Worm (Caenorhabditis elegans) whole organism, L4 larva: ENCODE measurements around the gene T12E12.6.

ENCODE experiments used
- F10B5.3 ChIP-seq: sonication (generic microtip); optimal IDR thresholded peaks from 2 replicates; lab custom pipeline; 2016; ENCODE audit warnings: mild to moderate bottlenecking, missing genetic modification characterization, missing compliant biosample characterization
- F44E2.7 ChIP-seq: fragments of 200-800 bp; sonication (Bioruptor generic); IDR thresholded peaks from 2 replicates; pipeline ENCODE4 v2.1.2; 2022; ENCODE audit warnings: missing genetic modification characterization, missing compliant biosample characterization
- F49E8.2 ChIP-seq: sonication (generic microtip); optimal IDR thresholded peaks from 2 replicates; lab custom pipeline; 2016; ENCODE audit warnings: missing compliant biosample characterization, mild to moderate bottlenecking, missing genetic modification characterization, borderline replicate concordance
- T26A8.4 ChIP-seq: fragments of 200-800 bp; sonication (Bioruptor generic); IDR thresholded peaks from 2 replicates; pipeline ENCODE4 v1.3.6; 2022; ENCODE audit warnings: missing genetic modification characterization, missing compliant biosample characterization
- aha-1 ChIP-seq: fragments of 150-350 bp; peaks from one replicate; lab custom pipeline; 2014; ENCODE audit warnings: missing biosample characterization, missing genetic modification characterization
- ama-1 ChIP-seq: fragments of 150-350 bp; optimal IDR thresholded peaks from 2 replicates; lab custom pipeline; 2014; ENCODE audit warnings: inconsistent platforms, mixed read lengths
- ceh-32 ChIP-seq: sonication (generic microtip); optimal IDR thresholded peaks from 2 replicates; lab custom pipeline; 2016; ENCODE audit warnings: mild to moderate bottlenecking, missing genetic modification characterization, missing compliant biosample characterization; ENCODE audit not compliant: poor library complexity
- ceh-44 ChIP-seq: fragments of 200-800 bp; sonication (Bioruptor generic); IDR thresholded peaks from 2 replicates; pipeline ENCODE4 v1.3.6; 2022; ENCODE audit warnings: missing genetic modification reagents, missing genetic modification characterization, missing compliant biosample characterization
- ces-1 ChIP-seq: fragments of 150-350 bp; sonication (generic microtip); optimal IDR thresholded peaks from 4 replicates; lab custom pipeline; 2014; ENCODE audit warnings: missing biosample characterization, missing genetic modification reagents, missing genetic modification characterization
- cey-2 ChIP-seq: sonication (generic microtip); optimal IDR thresholded peaks from 3 replicates; lab custom pipeline; 2017; ENCODE audit warnings: missing genetic modification characterization, mild to moderate bottlenecking, missing compliant biosample characterization, antibody characterized with exemption, borderline replicate concordance; ENCODE audit not compliant: insufficient read depth
- ctbp-1 ChIP-seq: fragments of 200-800 bp; sonication (Bioruptor generic); IDR thresholded peaks from 2 replicates; pipeline ENCODE4 v1.3.6; 2022; ENCODE audit warnings: missing genetic modification reagents, missing genetic modification characterization, missing compliant biosample characterization
- daf-16 ChIP-seq, 3 experiments: sonication (generic microtip); optimal IDR thresholded peaks; 2 replicates each; lab custom pipeline; 2016 to 2017; ENCODE audit warnings: missing genetic modification characterization in 3 of 3, missing genetic modification reagents in 3 of 3, mild to moderate bottlenecking in 2 of 3, missing compliant biosample characterization in 2 of 3, missing biosample characterization in 1 of 3, moderate library complexity in 1 of 3
- dmd-6 ChIP-seq: fragments of 200-800 bp; sonication (Bioruptor generic); IDR thresholded peaks from 2 replicates; pipeline ENCODE4 v1.3.6; 2022; ENCODE audit warnings: missing genetic modification reagents, missing genetic modification characterization, missing compliant biosample characterization
- dve-1 ChIP-seq: sonication (generic microtip); optimal IDR thresholded peaks from 2 replicates; lab custom pipeline; 2017; ENCODE audit warnings: antibody characterized with exemption, mild to moderate bottlenecking, missing genetic modification characterization, missing compliant biosample characterization; ENCODE audit not compliant: insufficient read depth
- egl-43 ChIP-seq: fragments of 200-800 bp; sonication (Bioruptor generic); IDR thresholded peaks from 2 replicates; pipeline ENCODE4 v1.3.6; 2022; ENCODE audit warnings: missing genetic modification reagents, missing genetic modification characterization, missing compliant biosample characterization
- hif-1 ChIP-seq, 2 experiments: sonication (generic microtip); optimal IDR thresholded peaks; 2 replicates each; lab custom pipeline; 2016 to 2017; ENCODE audit warnings: missing compliant biosample characterization in 2 of 2, missing genetic modification characterization in 2 of 2, missing genetic modification reagents in 2 of 2, missing genotype in 2 of 2, mild to moderate bottlenecking in 1 of 2
- hlh-11 ChIP-seq: fragments of 200-800 bp; sonication (Bioruptor generic); optimal IDR thresholded peaks from 2 replicates; lab custom pipeline; 2018; ENCODE audit warnings: mild to moderate bottlenecking, missing genetic modification characterization, missing compliant biosample characterization
- hlh-30 ChIP-seq: sonication (generic microtip); optimal IDR thresholded peaks from 2 replicates; lab custom pipeline; 2017; ENCODE audit warnings: antibody characterized with exemption, mild to moderate bottlenecking, missing genetic modification characterization, missing compliant biosample characterization; ENCODE audit not compliant: insufficient read depth
- hmg-1.1 ChIP-seq: fragments of 200-800 bp; sonication (Bioruptor generic); IDR thresholded peaks from 2 replicates; pipeline ENCODE4 v1.3.6; 2022; ENCODE audit warnings: missing genetic modification reagents, missing genetic modification characterization, missing compliant biosample characterization
- jun-1 ChIP-seq: fragments of 150-350 bp; optimal IDR thresholded peaks from 2 replicates; lab custom pipeline; 2014; ENCODE audit warnings: missing biosample characterization, missing genetic modification reagents, missing genetic modification characterization
- lin-38 ChIP-seq: fragments of 200-800 bp; sonication (Bioruptor generic); IDR thresholded peaks from 2 replicates; pipeline ENCODE4 v1.3.6; 2022; ENCODE audit warnings: missing genetic modification reagents, missing genetic modification characterization, missing compliant biosample characterization
- lir-3 ChIP-seq: sonication (generic microtip); optimal IDR thresholded peaks from 2 replicates; lab custom pipeline; 2016; ENCODE audit warnings: mild to moderate bottlenecking, missing genetic modification characterization, missing compliant biosample characterization
- lsy-2 ChIP-seq, 2 experiments: fragments of 150-350 bp in 1 of 2; sonication (generic microtip) in 1 of 2; optimal IDR thresholded peaks; 2 replicates each; lab custom pipeline; 2014 to 2017; ENCODE audit warnings: missing biosample characterization in 2 of 2, missing genetic modification characterization in 2 of 2
- madf-5 ChIP-seq, 2 experiments: fragments of 200-800 bp; sonication (Bioruptor generic); IDR thresholded peaks; 2 replicates each; pipeline ENCODE4 v1.3.6; 2022; ENCODE audit warnings: missing compliant biosample characterization in 2 of 2, missing genetic modification characterization in 2 of 2
- mdl-1 ChIP-seq, 2 experiments: fragments of 150-350 bp in 1 of 2; sonication (generic microtip) in 1 of 2; optimal IDR thresholded peaks; 2 replicates each; lab custom pipeline; 2014 to 2017; ENCODE audit warnings: missing biosample characterization in 2 of 2, missing genetic modification characterization in 2 of 2
- mep-1 ChIP-seq: fragments of 150-350 bp; sonication (generic microtip); optimal IDR thresholded peaks from 3 replicates; lab custom pipeline; 2014; ENCODE audit warnings: missing biosample characterization, missing genetic modification characterization
- mes-2 ChIP-seq: sonication (generic microtip); optimal IDR thresholded peaks from 2 replicates; lab custom pipeline; 2016; ENCODE audit warnings: missing genotype, mild to moderate bottlenecking, missing genetic modification characterization, missing compliant biosample characterization; ENCODE audit not compliant: poor library complexity, severe bottlenecking
- mxl-3 ChIP-seq: fragments of 200-800 bp; sonication (Bioruptor generic); optimal IDR thresholded peaks from 2 replicates; lab custom pipeline; 2018; ENCODE audit warnings: mild to moderate bottlenecking, missing genetic modification characterization, missing compliant biosample characterization
- nhr-10 ChIP-seq: fragments of 150-350 bp; optimal IDR thresholded peaks from 2 replicates; lab custom pipeline; 2014; ENCODE audit warnings: missing biosample characterization, missing genetic modification characterization
- nhr-111 ChIP-seq: fragments of 200-800 bp; sonication (Bioruptor generic); optimal IDR thresholded peaks from 2 replicates; lab custom pipeline; 2018; ENCODE audit warnings: mild to moderate bottlenecking, missing genetic modification characterization, missing compliant biosample characterization
- nhr-28 ChIP-seq: fragments of 150-350 bp; optimal IDR thresholded peaks from 2 replicates; lab custom pipeline; 2014; ENCODE audit warnings: missing biosample characterization, missing genetic modification characterization
- nhr-42 ChIP-seq: fragments of 200-800 bp; sonication (Bioruptor generic); IDR thresholded peaks from 2 replicates; pipeline ENCODE4 v1.3.6; 2022; ENCODE audit warnings: missing genetic modification characterization, missing compliant biosample characterization
- nhr-48 ChIP-seq: sonication (generic microtip); optimal IDR thresholded peaks from 2 replicates; lab custom pipeline; 2016; ENCODE audit warnings: mild to moderate bottlenecking, missing genetic modification characterization, missing compliant biosample characterization
- nhr-76 ChIP-seq: fragments of 150-350 bp; optimal IDR thresholded peaks from 2 replicates; lab custom pipeline; 2014; ENCODE audit warnings: missing biosample characterization, missing genetic modification characterization
- nhr-77 ChIP-seq: fragments of 150-350 bp; optimal IDR thresholded peaks from 2 replicates; lab custom pipeline; 2014; ENCODE audit warnings: missing biosample characterization, missing genetic modification characterization
- php-3 ChIP-seq: fragments of 200-800 bp; sonication (Bioruptor generic); IDR thresholded peaks from 2 replicates; pipeline ENCODE4 v1.3.6; 2022; ENCODE audit warnings: missing genetic modification reagents, missing genetic modification characterization, missing compliant biosample characterization
- pqm-1 ChIP-seq: sonication (generic microtip); optimal IDR thresholded peaks from 2 replicates; lab custom pipeline; 2017; ENCODE audit warnings: missing biosample characterization, missing genetic modification characterization
- rbr-2 ChIP-seq: sonication (generic microtip); optimal IDR thresholded peaks from 2 replicates; lab custom pipeline; 2016; ENCODE audit warnings: missing genotype, missing genetic modification characterization, missing compliant biosample characterization
- saeg-2 ChIP-seq: fragments of 200-800 bp; sonication (Bioruptor generic); IDR thresholded peaks from 2 replicates; pipeline ENCODE4 v1.3.6; 2022; ENCODE audit warnings: missing genetic modification reagents, missing genetic modification characterization, missing compliant biosample characterization
- set-16 ChIP-seq: fragments of 200-800 bp; sonication (Bioruptor generic); IDR thresholded peaks from 2 replicates; pipeline ENCODE4 v1.3.6; 2022; ENCODE audit warnings: missing genetic modification reagents, missing genetic modification characterization, missing compliant biosample characterization
- snpc-1.2 ChIP-seq: fragments of 200-800 bp; sonication (Bioruptor generic); IDR thresholded peaks from 2 replicates; pipeline ENCODE4 v1.3.6; 2022; ENCODE audit warnings: missing genetic modification reagents, missing genetic modification characterization, missing compliant biosample characterization
- snpc-4 ChIP-seq: fragments of 150-350 bp; optimal IDR thresholded peaks from 2 replicates; lab custom pipeline; 2014; ENCODE audit warnings: missing biosample characterization, missing genetic modification characterization
- unc-130 ChIP-seq: sonication (generic microtip); optimal IDR thresholded peaks from 2 replicates; lab custom pipeline; 2016; ENCODE audit warnings: missing genetic modification reagents, missing genetic modification characterization, missing compliant biosample characterization
- zip-11 ChIP-seq: fragments of 200-800 bp; sonication (Bioruptor generic); IDR thresholded peaks from 2 replicates; pipeline ENCODE4 v1.3.6; 2022; ENCODE audit warnings: missing genetic modification characterization, missing compliant biosample characterization
- zip-2 ChIP-seq: fragments of 150-350 bp; optimal IDR thresholded peaks from 2 replicates; lab custom pipeline; 2014; ENCODE audit warnings: missing biosample characterization, missing genetic modification characterization
- ztf-7 ChIP-seq: fragments of 150-350 bp; optimal IDR thresholded peaks from 2 replicates; lab custom pipeline; 2014; ENCODE audit warnings: missing biosample characterization, missing genetic modification characterization

The T12E12.6 gene

ce11 chrIV:5591134-5591533, 17.2 kb upstream of the T12E12.6 start (continued):
- TF ChIP-seq unc-130 (no peak), ces-1 (GFP tag; lab: Kevin White, UChicago) (no peak)

- TF ChIP-seq nhr-77 (tag; lab: Kevin White, UChicago) (peak; percentile 29), pqm-1 (tag; lab: Kevin White, UChicago) (peak; percentile 83), ama-1 (lab: Kevin White, UChicago) (no peak), egl-43 (no peak), nhr-111 (GFP tag; lab: Kevin White, UChicago) (no peak), snpc-1.2 (GFP tag; lab: Robert Waterston, UW) (no peak), ces-1 (GFP tag; lab: Kevin White, UChicago) (no peak), set-16 (GFP tag; lab: Robert Waterston, UW) (no peak), ceh-32 (no peak), lin-38 (no peak), jun-1 (tag; lab: Kevin White, UChicago) (no peak), ctbp-1 (GFP tag; lab: Robert Waterston, UW) (no peak), hmg-1.1 (0 out of 2 replicates have a peak, but pooled peaks have one; percentile 9), zip-11 (GFP tag; lab: Robert Waterston, UW) (no peak), daf-16 (GFP tag; optimal IDR thresholded peaks at IDR 0.05; lab: Kevin White, UChicago) (peak; percentile 7 to 51), daf-16 (tag; optimal IDR thresholded peaks at IDR 0.05; lab: Kevin White, UChicago) (peak; percentile 97), cey-2 (no peak), php-3 (0 out of 2 replicates have a peak, but pooled peaks have one; percentile 35), hif-1 (tag; optimal IDR thresholded peaks at IDR 0.05; lab: Kevin White, UChicago) (peak in 1 of 2 experiments; percentile 40), nhr-28 (tag; lab: Kevin White, UChicago) (peak; percentile 78), mep-1 (tag; lab: Kevin White, UChicago) (peak; percentile 49), F49E8.2 (tag; lab: Kevin White, UChicago) (no peak), mxl-3 (GFP tag; lab: Kevin White, UChicago) (peak; percentile 3), lsy-2 (tag; optimal IDR thresholded peaks at IDR 0.05; lab: Kevin White, UChicago) (peak in 1 of 2 experiments; percentile 60), lir-3 (tag; lab: Kevin White, UChicago) (no peak), hlh-30 (tag; lab: Kevin White, UChicago) (peak; percentile 96), hlh-11 (tag; lab: Kevin White, UChicago) (peak; percentile 91), nhr-48 (tag; lab: Kevin White, UChicago) (peak; percentile 43), mdl-1 (tag; optimal IDR thresholded peaks at IDR 0.05; lab: Kevin White, UChicago) (peak in 1 of 2 experiments; percentile 33), saeg-2 (GFP tag; lab: Robert Waterston, UW) (no peak), dmd-6 (GFP tag; lab: Robert Waterston, UW) (peak; percentile 82), dve-1 (tag; lab: Kevin White, UChicago) (peak; percentile 91), mes-2 (tag; lab: Kevin White, UChicago) (peak; percentile 30)
- TF ChIP-seq, all 104 proteins: peak for 17
These were observed 16.2 kb upstream of the T12E12.6 start for ce11 chrIV:5590120-5590519.

- no peak for TF ChIP-seq zip-2 (tag; lab: Kevin White, UChicago)
- no peak for TF ChIP-seq madf-5 (GFP tag; IDR thresholded peaks at IDR 0.05; lab: Robert Waterston, UW)
- TF ChIP-seq ztf-7 (tag; lab: Kevin White, UChicago): no peak
- TF ChIP-seq F10B5.3 (tag; lab: Kevin White, UChicago): no peak
- TF ChIP-seq snpc-4 (tag; lab: Kevin White, UChicago): no peak
- TF ChIP-seq nhr-111 (GFP tag; lab: Kevin White, UChicago): no peak
- no peak for TF ChIP-seq ceh-44
- no peak for TF ChIP-seq F44E2.7 (GFP tag; lab: Robert Waterston, UW)
- peak; percentile 42 for TF ChIP-seq rbr-2 (tag; lab: Kevin White, UChicago)
- no peak for TF ChIP-seq nhr-76 (tag; lab: Kevin White, UChicago)
- no peak for TF ChIP-seq ama-1 (lab: Kevin White, UChicago)
- no peak for TF ChIP-seq nhr-42 (GFP tag; lab: Robert Waterston, UW)
- TF ChIP-seq nhr-10 (tag; lab: Kevin White, UChicago): no peak
- peak; percentile 61 for TF ChIP-seq aha-1
- no peak for TF ChIP-seq T26A8.4 (GFP tag; lab: Robert Waterston, UW)
- TF ChIP-seq daf-16 (GFP tag; optimal IDR thresholded peaks at IDR 0.05; lab: Kevin White, UChicago): peak in 1 of 2 experiments; percentile 99
- TF ChIP-seq daf-16 (tag; optimal IDR thresholded peaks at IDR 0.05; lab: Kevin White, UChicago): peak; percentile 32
These were observed 14.3 kb upstream of the T12E12.6 start for ce11 chrIV:5587964-5588860.
